Worm (Caenorhabditis elegans): ENCODE results near the gene sta-2.
A peak's percentile ranks its signal among the peaks of the same experiment; 100 is the strongest.

Gene sta-2

DNA sequence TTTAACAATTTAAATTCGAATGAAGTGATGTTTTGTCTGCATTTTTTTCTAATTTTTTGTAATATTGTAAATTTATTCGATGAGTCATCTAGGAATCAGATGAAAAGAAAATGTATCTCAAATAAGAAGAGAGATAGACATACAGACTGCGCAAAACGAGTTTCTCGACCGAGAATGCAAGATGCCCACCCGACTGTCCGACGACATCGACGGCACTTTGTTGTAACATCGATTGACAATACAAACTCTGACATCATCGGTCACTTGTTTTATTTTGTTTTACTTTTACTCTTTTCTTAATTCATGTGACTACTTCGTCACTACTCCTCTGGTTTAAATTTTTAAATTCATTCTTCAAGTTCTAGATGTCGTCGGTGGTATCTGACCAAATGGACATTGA, at the start of gene sta-2:
TSS of gene sta-2 (plus strand) at position 349 of the 400 bp plus-strand sequence.
- no peak for TF ChIP-seq mes-2 (tag; optimal IDR thresholded peaks at IDR 0.05; ENCODE audit: poor library complexity, severe bottlenecking)
- no peak for TF ChIP-seq mxl-2 (GFP tag; conservative IDR thresholded peaks at IDR 0.05)
- TF ChIP-seq zip-11 (GFP tag; IDR thresholded peaks at IDR 0.05) = no peak
- TF ChIP-seq nhr-25 (tag; optimal IDR thresholded peaks at IDR 0.05; ENCODE audit: borderline replicate concordance, insufficient read depth) = peak; percentile 31
- no peak for TF ChIP-seq ztf-7 (tag; optimal IDR thresholded peaks at IDR 0.05)
- TF ChIP-seq mdl-1 (tag; optimal IDR thresholded peaks at IDR 0.05) = peak in 1 of 2 experiments; percentile 26
- TF ChIP-seq dmd-9 (GFP tag; IDR thresholded peaks at IDR 0.05) = no peak
- no peak for TF ChIP-seq dmd-8 (GFP tag; IDR thresholded peaks at IDR 0.05)
- no peak for TF ChIP-seq aha-1 (tag)
- TF ChIP-seq attf-4 (tag; optimal IDR thresholded peaks at IDR 0.05) = no peak
- no peak for TF ChIP-seq ceh-32 (tag; optimal IDR thresholded peaks at IDR 0.05; ENCODE audit: poor library complexity)
- no peak for TF ChIP-seq ceh-28 (tag; optimal IDR thresholded peaks at IDR 0.05)
- TF ChIP-seq mep-1 (tag; optimal IDR thresholded peaks at IDR 0.05) = peak; percentile 0
- TF ChIP-seq nhr-41 (GFP tag; IDR thresholded peaks at IDR 0.05) = no peak
- no peak for TF ChIP-seq nhr-42 (GFP tag; IDR thresholded peaks at IDR 0.05)
- peak; percentile 57 for TF ChIP-seq hlh-30 (tag; optimal IDR thresholded peaks at IDR 0.05; ENCODE audit: insufficient read depth)
- no peak for TF ChIP-seq lin-39 (tag; optimal IDR thresholded peaks at IDR 0.05)
- TF ChIP-seq hlh-11 (tag; optimal IDR thresholded peaks at IDR 0.05) = peak; percentile 19
- TF ChIP-seq ceh-44 (GFP tag; IDR thresholded peaks at IDR 0.05) = no peak
- no peak for TF ChIP-seq nhr-48 (tag; optimal IDR thresholded peaks at IDR 0.05)
- no peak for TF ChIP-seq rbr-2 (tag; optimal IDR thresholded peaks at IDR 0.05)
- no peak for TF ChIP-seq mdt-29 (GFP tag; IDR thresholded peaks at IDR 0.05)
- TF ChIP-seq gei-8 (GFP tag; optimal IDR thresholded peaks at IDR 0.05) = no peak
- TF ChIP-seq nhr-6 (tag; optimal IDR thresholded peaks at IDR 0.05) = no peak
- TF ChIP-seq php-3 (GFP tag; IDR thresholded peaks at IDR 0.05) = no peak
- TF ChIP-seq Y48G9A.11 (GFP tag; IDR thresholded peaks at IDR 0.05) = no peak
- no peak for TF ChIP-seq zfp-2 (tag; optimal IDR thresholded peaks at IDR 0.05)
- no peak for TF ChIP-seq Y105C5A.15 (GFP tag; IDR thresholded peaks at IDR 0.05)
- TF ChIP-seq mxl-3 (GFP tag; optimal IDR thresholded peaks at IDR 0.05) = peak; percentile 5
- peak; percentile 50 for TF ChIP-seq nhr-28 (tag; optimal IDR thresholded peaks at IDR 0.05)
- TF ChIP-seq unc-62 (GFP tag; optimal IDR thresholded peaks at IDR 0.05 in 1 of 2) = peak in 1 of 2 experiments; percentile 64
- TF ChIP-seq unc-62 (tag; optimal IDR thresholded peaks at IDR 0.05) = no peak
- TF ChIP-seq nhr-111 (GFP tag; optimal IDR thresholded peaks at IDR 0.05) = no peak
- no peak for TF ChIP-seq T26A8.4 (GFP tag; IDR thresholded peaks at IDR 0.05)

- no peak for TF ChIP-seq daf-12 (tag; optimal IDR thresholded peaks at IDR 0.05)
- TF ChIP-seq nhr-42 (GFP tag; IDR thresholded peaks at IDR 0.05) = no peak
- peak; percentile 44 for TF ChIP-seq lin-13 (GFP tag; optimal IDR thresholded peaks at IDR 0.05)
- TF ChIP-seq T20F7.1 (GFP tag; optimal IDR thresholded peaks at IDR 0.05) = no peak
- TF ChIP-seq D1046.2 (GFP tag; IDR thresholded peaks at IDR 0.05) = no peak
- no peak for TF ChIP-seq mes-2 (tag; optimal IDR thresholded peaks at IDR 0.05; ENCODE audit: poor library complexity, severe bottlenecking)
- no peak for TF ChIP-seq lin-15B (tag; optimal IDR thresholded peaks at IDR 0.05)
- TF ChIP-seq zip-2 (tag; optimal IDR thresholded peaks at IDR 0.05) = no peak
- no peak for TF ChIP-seq hif-1 (tag; optimal IDR thresholded peaks at IDR 0.05)
- TF ChIP-seq Y105C5A.15 (GFP tag; IDR thresholded peaks at IDR 0.05) = no peak
- no peak for TF ChIP-seq mxl-2 (GFP tag; conservative IDR thresholded peaks at IDR 0.05)
- no peak for TF ChIP-seq ces-1 (GFP tag; optimal IDR thresholded peaks at IDR 0.05)
- no peak for TF ChIP-seq nhr-48 (tag; optimal IDR thresholded peaks at IDR 0.05)
- TF ChIP-seq mdl-1 (tag; optimal IDR thresholded peaks at IDR 0.05) = peak in 1 of 2 experiments; percentile 34
- no peak for TF ChIP-seq ceh-44 (GFP tag; IDR thresholded peaks at IDR 0.05)
- no peak for TF ChIP-seq F37D6.2 (tag; optimal IDR thresholded peaks at IDR 0.05)
- no peak for TF ChIP-seq daf-8 (GFP tag; IDR thresholded peaks at IDR 0.05)
- TF ChIP-seq hlh-11 (tag; optimal IDR thresholded peaks at IDR 0.05) = peak; percentile 77
- TF ChIP-seq snpc-1.2 (GFP tag; IDR thresholded peaks at IDR 0.05) = no peak
- peak; percentile 66; the same call in 1 of the 2 replicates for TF ChIP-seq pha-4 (GFP tag; IDR thresholded peaks at IDR 0.05)
- TF ChIP-seq pha-4 (tag; optimal IDR thresholded peaks at IDR 0.05) = no peak
- TF ChIP-seq unc-39 (tag; optimal IDR thresholded peaks at IDR 0.05) = no peak
- TF ChIP-seq pqm-1 (tag; optimal IDR thresholded peaks at IDR 0.05) = peak; percentile 11
- no peak for TF ChIP-seq tag-97 (GFP tag; IDR thresholded peaks at IDR 0.05)
- TF ChIP-seq ceh-62 (tag; optimal IDR thresholded peaks at IDR 0.05) = no peak
These were observed 48.9 kb upstream of the sta-2 start, which contains the start of gene ztf-9 for ce11 chrV:9692109-9692581. Gene ztf-9, minus strand, starts transcription at chrV:9692159.

Measured in whole organism, L4 larva.